Worm (Caenorhabditis elegans): ENCODE results near the gene F58E2.4.
A peak's percentile ranks its signal among the peaks of the same experiment; 100 is the strongest.

ce11 chrIV:3438022-3438421 lies 25.2 kb upstream of the F58E2.4 start, which contains the start of gene grd-13:
- no peak for TF ChIP-seq F13H6.1 (tag; optimal IDR thresholded peaks at IDR 0.05)
- no peak for TF ChIP-seq fos-1 (tag; optimal IDR thresholded peaks at IDR 0.05)
- TF ChIP-seq nhr-237 (tag; optimal IDR thresholded peaks at IDR 0.05): no peak
- peak; percentile 36 for TF ChIP-seq sma-9 (GFP tag; optimal IDR thresholded peaks at IDR 0.05)
- no peak for TF ChIP-seq sma-9 (tag; optimal IDR thresholded peaks at IDR 0.05)
- TF ChIP-seq unc-62 (GFP tag; optimal IDR thresholded peaks at IDR 0.05): no peak
- TF ChIP-seq nhr-11 (tag; optimal IDR thresholded peaks at IDR 0.05): no peak
